Worm (Caenorhabditis elegans) whole organism, young adult: ENCODE data around the gene T24D3.2.

Source experiments
- B0019.2 ChIP-seq: fragments of 200-800 bp; sonication (Bioruptor generic); conservative IDR thresholded peaks from 2 replicates; pipeline ENCODE4 v1.3.6; 2022; ENCODE audit warnings: missing genetic modification reagents, missing genetic modification characterization, missing compliant biosample characterization
- B0336.3 ChIP-seq: fragments of 200-800 bp; sonication (Bioruptor generic); IDR thresholded peaks from 2 replicates; pipeline ENCODE4 v1.3.6; 2022; ENCODE audit warnings: missing genetic modification characterization, missing compliant biosample characterization
- D2030.7 ChIP-seq: fragments of 200-800 bp; sonication (Bioruptor generic); IDR thresholded peaks from 2 replicates; pipeline ENCODE4 v1.3.6; 2022; ENCODE audit warnings: missing genetic modification reagents, missing genetic modification characterization, missing compliant biosample characterization
- F10E7.11 ChIP-seq: sonication (generic microtip); optimal IDR thresholded peaks from 2 replicates; lab custom pipeline; 2017; ENCODE audit warnings: mild to moderate bottlenecking, missing genetic modification characterization, moderate library complexity, missing compliant biosample characterization
- F57A8.1 ChIP-seq: fragments of 200-800 bp; sonication (Bioruptor generic); optimal IDR thresholded peaks from 2 replicates; lab custom pipeline; 2018; ENCODE audit warnings: mild to moderate bottlenecking, missing genetic modification characterization, moderate library complexity, missing compliant biosample characterization
- K12H6.12 ChIP-seq: fragments of 200-800 bp; sonication (Bioruptor generic); optimal IDR thresholded peaks from 2 replicates; lab custom pipeline; 2018; ENCODE audit warnings: mild to moderate bottlenecking, missing genetic modification characterization, missing compliant biosample characterization
- T26A5.8 ChIP-seq: sonication (generic microtip); optimal IDR thresholded peaks from 2 replicates; lab custom pipeline; 2016; ENCODE audit warnings: missing genetic modification characterization, missing compliant biosample characterization
- Y53F4B.3 ChIP-seq: fragments of 200-800 bp; sonication (Bioruptor generic); IDR thresholded peaks from 2 replicates; pipeline ENCODE4 v1.3.6; 2022; ENCODE audit warnings: missing genetic modification reagents, missing genetic modification characterization, missing compliant biosample characterization
- ama-1 ChIP-seq, 3 experiments: fragments of 150-350 bp in 1 of 3; sonication (generic microtip) in 2 of 3; optimal IDR thresholded peaks; 2 replicates each; lab custom pipeline; 2014 to 2018; ENCODE audit warnings: missing biosample characterization in 2 of 3, missing genetic modification characterization in 2 of 3, missing genetic modification reagents in 2 of 3
- atf-7 ChIP-seq: sonication (generic microtip); optimal IDR thresholded peaks from 2 replicates; lab custom pipeline; 2017; ENCODE audit warnings: mild to moderate bottlenecking, missing genetic modification characterization, missing compliant biosample characterization
- athp-1 ChIP-seq: sonication (generic microtip); optimal IDR thresholded peaks from 2 replicates; lab custom pipeline; 2017; ENCODE audit warnings: mild to moderate bottlenecking, missing genetic modification characterization, missing compliant biosample characterization
- bed-1 ChIP-seq: fragments of 200-800 bp; sonication (Bioruptor generic); IDR thresholded peaks from 2 replicates; pipeline ENCODE4 v1.3.6; 2022; ENCODE audit warnings: missing genetic modification reagents, missing genetic modification characterization, missing compliant biosample characterization
- ccch-3 ChIP-seq: fragments of 200-800 bp; sonication (Bioruptor generic); optimal IDR thresholded peaks from 2 replicates; lab custom pipeline; 2018; ENCODE audit warnings: mild to moderate bottlenecking, missing genetic modification characterization, missing compliant biosample characterization
- ceh-79 ChIP-seq: sonication (generic microtip); optimal IDR thresholded peaks from 2 replicates; lab custom pipeline; 2017; ENCODE audit warnings: mild to moderate bottlenecking, missing genetic modification characterization, missing compliant biosample characterization
- chd-7 ChIP-seq: sonication (generic microtip); optimal IDR thresholded peaks from 2 replicates; lab custom pipeline; 2016; ENCODE audit warnings: mild to moderate bottlenecking, missing genetic modification characterization, moderate library complexity, missing compliant biosample characterization
- him-1 ChIP-seq: sonication (generic microtip); optimal IDR thresholded peaks from 2 replicates; lab custom pipeline; 2016; ENCODE audit warnings: missing genotype, missing genetic modification reagents, missing genetic modification characterization, missing compliant biosample characterization
- hlh-12 ChIP-seq: sonication (generic microtip); optimal IDR thresholded peaks from 2 replicates; lab custom pipeline; 2016; ENCODE audit warnings: missing genetic modification characterization, missing compliant biosample characterization
- hmg-20 ChIP-seq: fragments of 200-800 bp; sonication (Bioruptor generic); IDR thresholded peaks from 2 replicates; pipeline ENCODE4 v1.3.6; 2022; ENCODE audit warnings: missing genetic modification reagents, missing genetic modification characterization, missing compliant biosample characterization
- hsf-1 ChIP-seq: fragments of 200-800 bp; sonication (Bioruptor generic); IDR thresholded peaks from 2 replicates; pipeline ENCODE4 v1.3.6; 2022; ENCODE audit warnings: missing genetic modification reagents, missing genetic modification characterization, missing compliant biosample characterization
- let-607 ChIP-seq, 2 experiments: fragments of 200-800 bp in 1 of 2; sonication (Bioruptor generic) in 1 of 2; sonication (generic microtip) in 1 of 2; optimal IDR thresholded peaks; 2 replicates each; lab custom pipeline; 2016 to 2018; ENCODE audit warnings: mild to moderate bottlenecking in 2 of 2, missing compliant biosample characterization in 2 of 2, missing genetic modification characterization in 2 of 2, moderate library complexity in 2 of 2, missing genotype in 1 of 2
- lir-1 ChIP-seq: fragments of 200-800 bp; sonication (Bioruptor generic); conservative IDR thresholded peaks from 2 replicates; pipeline ENCODE4 v1.3.6; 2022; ENCODE audit warnings: missing genetic modification reagents, missing genetic modification characterization, missing compliant biosample characterization
- madf-10 ChIP-seq: sonication (generic microtip); optimal IDR thresholded peaks from 2 replicates; lab custom pipeline; 2016; ENCODE audit warnings: mild to moderate bottlenecking, missing genetic modification characterization, missing compliant biosample characterization
- mcd-1 ChIP-seq: fragments of 200-800 bp; sonication (Bioruptor generic); IDR thresholded peaks from 2 replicates; pipeline ENCODE4 v1.3.6; 2022; ENCODE audit warnings: missing genetic modification reagents, missing genetic modification characterization, missing compliant biosample characterization
- nfyb-1 ChIP-seq: fragments of 200-800 bp; sonication (Bioruptor generic); IDR thresholded peaks from 2 replicates; pipeline ENCODE4 v1.3.6; 2022; ENCODE audit warnings: missing genetic modification reagents, missing genetic modification characterization, missing compliant biosample characterization
- nhr-80 ChIP-seq: sonication (generic microtip); optimal IDR thresholded peaks from 2 replicates; lab custom pipeline; 2016; ENCODE audit warnings: missing genetic modification characterization, missing compliant biosample characterization
- pha-4 ChIP-seq: fragments of 150-350 bp; sonication (generic microtip); optimal IDR thresholded peaks from 2 replicates; lab custom pipeline; 2014; ENCODE audit warnings: missing biosample characterization, missing genetic modification reagents, missing genetic modification characterization
- snpc-1.3 ChIP-seq: sonication (generic microtip); optimal IDR thresholded peaks from 2 replicates; lab custom pipeline; 2017; ENCODE audit warnings: missing genetic modification characterization, mild to moderate bottlenecking, missing compliant biosample characterization, antibody characterized with exemption, moderate library complexity, missing genotype, missing genetic modification reagents; ENCODE audit not compliant: insufficient read depth
- snpc-3.4 ChIP-seq: sonication (generic microtip); optimal IDR thresholded peaks from 2 replicates; lab custom pipeline; 2017; ENCODE audit warnings: missing genetic modification characterization, mild to moderate bottlenecking, missing compliant biosample characterization, antibody characterized with exemption, moderate library complexity, missing genotype, missing genetic modification reagents
- tbp1 ChIP-seq: fragments of 200-800 bp; sonication (Bioruptor generic); optimal IDR thresholded peaks from 2 replicates; lab custom pipeline; 2018; ENCODE audit warnings: mild to moderate bottlenecking, missing genetic modification characterization, missing compliant biosample characterization
- zim-3 ChIP-seq: sonication (generic microtip); optimal IDR thresholded peaks from 2 replicates; lab custom pipeline; 2017; ENCODE audit warnings: mild to moderate bottlenecking, missing genetic modification characterization, moderate library complexity, missing compliant biosample characterization
- ztf-22 ChIP-seq: fragments of 200-800 bp; sonication (Bioruptor generic); optimal IDR thresholded peaks from 2 replicates; lab custom pipeline; 2018; ENCODE audit warnings: mild to moderate bottlenecking, missing genetic modification characterization, moderate library complexity, missing compliant biosample characterization
- ztf-25 ChIP-seq: fragments of 200-800 bp; sonication (Bioruptor generic); IDR thresholded peaks from 2 replicates; pipeline ENCODE4 v1.3.6; 2022; ENCODE audit warnings: missing genetic modification reagents, missing genetic modification characterization, missing compliant biosample characterization
- ztf-28 ChIP-seq: fragments of 200-800 bp; sonication (Bioruptor generic); IDR thresholded peaks from 2 replicates; pipeline ENCODE4 v1.3.6; 2022; ENCODE audit warnings: missing genetic modification reagents, missing genetic modification characterization, missing compliant biosample characterization
- ztf-6 ChIP-seq: fragments of 200-800 bp; sonication (Bioruptor generic); IDR thresholded peaks from 2 replicates; pipeline ENCODE4 v1.3.6; 2022; ENCODE audit warnings: missing genetic modification reagents, missing genetic modification characterization, missing compliant biosample characterization

T24D3.2 gene

ce11 chrX:12458021-12458420 is 32.5 kb downstream of the T24D3.2 start (continued):
- TF ChIP-seq chd-7 (tag; lab: Kevin White, UChicago) (peak; percentile 73), nfyb-1 (GFP tag; lab: Robert Waterston, UW) (peak; percentile 82), ama-1 (optimal IDR thresholded peaks at IDR 0.05; lab: Kevin White, UChicago) (no peak), ama-1 (GFP tag; optimal IDR thresholded peaks at IDR 0.05; lab: Kevin White, UChicago) (peak in 1 of 2 experiments; percentile 29), pha-4 (tag; lab: Kevin White, UChicago) (no peak), B0336.3 (GFP tag; lab: Robert Waterston, UW) (no peak), mcd-1 (GFP tag; lab: Robert Waterston, UW) (0 out of 2 replicates have a peak, but pooled peaks have one; percentile 56), hmg-20 (GFP tag; lab: Robert Waterston, UW) (0 out of 2 replicates have a peak, but pooled peaks have one; percentile 39), ztf-22 (GFP tag; lab: Kevin White, UChicago) (no peak), F10E7.11 (tag; lab: Kevin White, UChicago) (no peak), hsf-1 (GFP tag; lab: Robert Waterston, UW) (peak; percentile 43; the same call in 1 of the 2 replicates), atf-7 (tag; lab: Kevin White, UChicago) (peak; percentile 52)

DNA sequence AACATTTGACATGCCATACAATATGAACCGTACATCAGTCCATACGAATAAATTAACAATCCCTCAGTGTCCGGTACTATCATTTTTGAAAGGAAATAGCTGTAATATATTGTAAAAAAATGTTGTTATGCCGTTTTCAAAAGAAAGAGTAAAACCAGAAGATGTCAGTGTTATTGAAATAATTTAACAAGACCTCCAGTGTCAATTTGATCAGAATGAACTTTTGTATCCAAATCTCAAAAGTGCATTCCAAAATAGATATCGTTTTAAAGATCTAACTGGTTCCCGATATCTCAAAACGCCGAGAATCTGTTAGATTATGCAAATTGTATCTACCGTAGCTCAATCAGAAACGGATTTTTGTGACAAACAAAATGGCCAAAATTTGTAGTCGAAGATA is 36.0 kb downstream of the T24D3.2 start, which contains the start of gene odr-7:
Gene odr-7, minus strand, starts transcription at position 101 of the 400 bp plus-strand sequence.
- TF ChIP-seq let-607 (tag; optimal IDR thresholded peaks at IDR 0.05; lab: Kevin White, UChicago), result no peak

DNA sequence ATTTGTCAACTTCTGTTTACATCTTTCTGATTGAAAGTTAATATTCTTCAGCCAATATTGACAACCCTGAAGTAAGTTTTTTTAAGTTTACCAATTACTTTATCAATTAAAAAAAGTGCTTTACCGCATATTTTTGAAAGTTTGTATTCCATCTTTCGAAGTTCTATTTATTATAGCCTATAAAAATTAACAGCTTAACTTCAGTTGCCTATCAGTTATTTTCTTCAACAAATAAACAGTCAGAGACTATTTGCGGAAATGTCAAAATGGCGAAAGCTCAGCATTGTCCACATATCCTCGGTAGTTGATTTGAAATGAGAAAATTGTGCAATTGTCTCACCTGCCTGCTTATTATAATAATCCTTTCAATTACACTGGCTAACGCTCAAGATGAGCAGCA is 38.0 kb downstream of the T24D3.2 start, which contains the start of gene T18D3.5:
Gene T18D3.5, plus strand, starts transcription at position 301 of the 400 bp plus-strand sequence.
- TF ChIP-seq ztf-6 (GFP tag; lab: Robert Waterston, UW), result no peak
- no peak for TF ChIP-seq K12H6.12 (tag; lab: Kevin White, UChicago)
- no peak for TF ChIP-seq ztf-25 (GFP tag; lab: Robert Waterston, UW)
- no peak for TF ChIP-seq madf-10
- no peak for TF ChIP-seq snpc-3.4
- TF ChIP-seq hlh-12, result no peak
- no peak for TF ChIP-seq bed-1
- no peak for TF ChIP-seq athp-1 (tag; lab: Kevin White, UChicago)
- TF ChIP-seq ceh-79 (tag; lab: Kevin White, UChicago), result no peak
- TF ChIP-seq T26A5.8, result no peak
- TF ChIP-seq zim-3 (tag; lab: Kevin White, UChicago), result no peak
- no peak for TF ChIP-seq D2030.7
- TF ChIP-seq B0019.2 (GFP tag; lab: Robert Waterston, UW), result no peak
- no peak for TF ChIP-seq F10E7.11 (tag; lab: Kevin White, UChicago)
- TF ChIP-seq him-1 (tag; lab: Kevin White, UChicago), result no peak
- no peak for TF ChIP-seq snpc-1.3 (tag; lab: Kevin White, UChicago)
- no peak for TF ChIP-seq F57A8.1 (GFP tag; lab: Kevin White, UChicago)
- TF ChIP-seq tbp1 (GFP tag; lab: Kevin White, UChicago), result no peak
- no peak for TF ChIP-seq ccch-3 (GFP tag; lab: Kevin White, UChicago)

DNA sequence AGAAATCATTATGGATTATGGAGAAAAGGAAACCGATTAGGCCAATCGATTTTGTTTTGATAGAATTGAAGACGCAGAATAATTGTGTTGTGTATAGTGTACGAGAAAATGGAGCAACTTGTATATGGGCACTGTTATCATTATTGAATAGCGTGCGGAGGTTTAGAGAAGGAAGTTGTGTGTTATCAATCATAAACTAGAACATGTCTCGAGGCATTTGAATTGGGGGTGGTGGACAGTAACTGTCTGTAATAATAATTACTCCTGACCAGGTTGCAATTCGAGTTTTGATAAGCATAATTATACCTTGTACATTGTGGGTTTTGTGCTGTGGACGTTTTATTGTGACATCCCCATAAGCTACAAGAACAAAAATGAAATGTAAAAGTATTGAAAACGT is 41.2 kb downstream of the T24D3.2 start, which contains the start of gene cdf-2:
Gene cdf-2, minus strand, starts transcription at position 149 of the 400 bp plus-strand sequence.
- no peak for TF ChIP-seq ztf-28
- no peak for TF ChIP-seq snpc-3.4
- TF ChIP-seq Y53F4B.3 (GFP tag; lab: Robert Waterston, UW), result no peak
- TF ChIP-seq zim-3 (tag; lab: Kevin White, UChicago), result no peak
- no peak for TF ChIP-seq chd-7 (tag; lab: Kevin White, UChicago)
- peak; percentile 67 for TF ChIP-seq nhr-80 (tag; lab: Kevin White, UChicago)
- no peak for TF ChIP-seq lir-1 (GFP tag; lab: Robert Waterston, UW)
